Worm (Caenorhabditis elegans): Measurements from ENCODE around the gene gsy-1.
A peak's percentile ranks its signal among the peaks of the same experiment; 100 is the strongest.

Gene gsy-1

ce11 chrII:12895078-12895670, 17.3 kb upstream of the gsy-1 start, which contains the start of the genes clec-62 and clec-63:
Gene clec-62 (minus strand): TSS chrII:12895128.
Gene clec-63 (plus strand): TSS chrII:12895638.
- TF ChIP-seq fos-1 (tag; optimal IDR thresholded peaks at IDR 0.05) (peak; percentile 93), ztf-4 (tag; optimal IDR thresholded peaks at IDR 0.05) (no peak), aly-2 (tag; optimal IDR thresholded peaks at IDR 0.05) (no peak), zag-1 (tag; optimal IDR thresholded peaks at IDR 0.05) (no peak), ceh-16 (tag; optimal IDR thresholded peaks at IDR 0.05) (no peak), elt-1 (tag; optimal IDR thresholded peaks at IDR 0.05) (no peak), dmd-4 (tag; optimal IDR thresholded peaks at IDR 0.05) (no peak), unc-55 (GFP tag; optimal IDR thresholded peaks at IDR 0.05) (no peak), unc-39 (tag; optimal IDR thresholded peaks at IDR 0.05) (no peak), nhr-10 (tag; optimal IDR thresholded peaks at IDR 0.05) (no peak), sma-3 (GFP tag; optimal IDR thresholded peaks at IDR 0.05) (no peak), F13H6.1 (tag; optimal IDR thresholded peaks at IDR 0.05) (no peak), mdl-1 (tag; optimal IDR thresholded peaks at IDR 0.05) (no peak), mab-5 (tag; optimal IDR thresholded peaks at IDR 0.05) (no peak), egl-27 (tag; optimal IDR thresholded peaks at IDR 0.05) (no peak), ZK546.5 (tag; optimal IDR thresholded peaks at IDR 0.05) (no peak), crh-2 (tag; optimal IDR thresholded peaks at IDR 0.05) (peak; percentile 30), skn-1 (tag; optimal IDR thresholded peaks at IDR 0.05) (peak; percentile 29)

- TF ChIP-seq fos-1 (tag; optimal IDR thresholded peaks at IDR 0.05): peak; percentile 77
- no peak for TF ChIP-seq lin-11 (tag; optimal IDR thresholded peaks at IDR 0.05)
Observed at ce11 chrII:12892407-12892806, 14.5 kb upstream of the gsy-1 start.

DNA sequence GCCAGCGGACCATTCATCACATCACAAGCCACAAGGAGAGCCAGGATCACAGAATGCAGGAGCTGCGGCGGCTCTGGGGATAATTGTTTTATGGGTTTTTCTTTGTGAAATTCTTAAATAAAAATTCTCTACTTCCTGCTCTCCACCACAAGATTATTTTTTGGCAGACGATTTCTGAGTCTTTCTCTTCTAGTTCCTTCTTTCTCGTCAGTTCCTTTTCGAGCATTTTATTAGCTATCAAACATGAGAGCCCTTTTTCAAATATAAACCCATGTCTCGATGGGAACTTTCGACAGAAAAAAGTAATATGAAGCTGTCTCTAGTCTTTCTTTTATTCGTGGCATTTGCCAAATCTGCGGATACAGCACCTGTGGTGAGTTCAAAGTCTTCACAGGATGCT, 10.6 kb upstream of the gsy-1 start, which contains the start of gene F35C5.3:
TSS of gene F35C5.3 (plus strand) at position 301 of the 400 bp plus-strand sequence.
- no peak for TF ChIP-seq F13H6.1 (tag; optimal IDR thresholded peaks at IDR 0.05)
- no peak for TF ChIP-seq R02D3.7 (tag; optimal IDR thresholded peaks at IDR 0.05)
- TF ChIP-seq blmp-1 (tag; optimal IDR thresholded peaks at IDR 0.05; ENCODE audit: insufficient read depth): no peak
- TF ChIP-seq peb-1 (tag; optimal IDR thresholded peaks at IDR 0.05): no peak
- TF ChIP-seq ztf-11 (tag; optimal IDR thresholded peaks at IDR 0.05): no peak
- no peak for TF ChIP-seq sem-4 (tag; optimal IDR thresholded peaks at IDR 0.05)
- no peak for TF ChIP-seq nhr-25 (tag; optimal IDR thresholded peaks at IDR 0.05)
- TF ChIP-seq egl-27 (tag; optimal IDR thresholded peaks at IDR 0.05): no peak
- TF ChIP-seq C34F6.9 (tag; optimal IDR thresholded peaks at IDR 0.05): no peak
- no peak for TF ChIP-seq snpc-4 (tag; optimal IDR thresholded peaks at IDR 0.05)
- TF ChIP-seq nhr-21 (tag; optimal IDR thresholded peaks at IDR 0.05): no peak
- TF ChIP-seq nhr-237 (tag; optimal IDR thresholded peaks at IDR 0.05): no peak
- TF ChIP-seq zag-1 (tag; optimal IDR thresholded peaks at IDR 0.05): no peak
- TF ChIP-seq mdl-1 (tag; optimal IDR thresholded peaks at IDR 0.05): no peak
- TF ChIP-seq mab-5 (tag; optimal IDR thresholded peaks at IDR 0.05): no peak
- TF ChIP-seq Y55F3AM.14 (GFP tag; optimal IDR thresholded peaks at IDR 0.05): no peak
- no peak for TF ChIP-seq lsy-2 (tag; optimal IDR thresholded peaks at IDR 0.05)
- no peak for TF ChIP-seq fos-1 (tag; optimal IDR thresholded peaks at IDR 0.05)
- TF ChIP-seq nhr-10 (tag; optimal IDR thresholded peaks at IDR 0.05): no peak
- TF ChIP-seq ceh-82 (tag; optimal IDR thresholded peaks at IDR 0.05): no peak

DNA sequence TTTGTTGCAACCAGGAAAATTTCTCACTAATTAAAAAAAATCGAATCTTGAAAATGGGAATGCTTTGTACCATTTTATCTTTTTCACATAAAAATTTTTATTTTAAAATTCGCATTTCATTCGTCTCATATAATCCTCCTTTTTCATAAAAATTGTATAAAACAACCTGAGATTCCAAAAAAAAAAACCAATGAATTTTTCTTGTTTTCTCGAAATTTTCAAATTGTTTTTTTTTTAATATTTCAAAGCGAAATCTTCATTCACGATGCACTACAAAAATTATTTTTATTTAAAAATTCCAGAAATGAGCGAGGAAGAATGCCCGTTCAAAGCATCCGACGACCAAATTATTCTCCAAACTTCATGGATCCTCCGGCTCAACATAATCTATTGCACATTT, 7.1 kb upstream of the gsy-1 start, which contains the start of gene sra-14:
TSS of gene sra-14 (plus strand) at position 301 of the 400 bp plus-strand sequence.
- TF ChIP-seq gmeb-1 (tag; optimal IDR thresholded peaks at IDR 0.05): no peak
- no peak for TF ChIP-seq unc-62 (GFP tag; optimal IDR thresholded peaks at IDR 0.05)
- TF ChIP-seq blmp-1 (tag; optimal IDR thresholded peaks at IDR 0.05; ENCODE audit: insufficient read depth): no peak
- no peak for TF ChIP-seq elt-1 (tag; optimal IDR thresholded peaks at IDR 0.05)
- no peak for TF ChIP-seq F13H6.1 (tag; optimal IDR thresholded peaks at IDR 0.05)
- TF ChIP-seq ceh-82 (tag; optimal IDR thresholded peaks at IDR 0.05): no peak
- TF ChIP-seq lin-39 (tag; optimal IDR thresholded peaks at IDR 0.05): no peak
- TF ChIP-seq nhr-21 (tag; optimal IDR thresholded peaks at IDR 0.05): no peak
- TF ChIP-seq sma-3 (GFP tag; optimal IDR thresholded peaks at IDR 0.05): no peak
- no peak for TF ChIP-seq snpc-4 (tag; optimal IDR thresholded peaks at IDR 0.05)

DNA sequence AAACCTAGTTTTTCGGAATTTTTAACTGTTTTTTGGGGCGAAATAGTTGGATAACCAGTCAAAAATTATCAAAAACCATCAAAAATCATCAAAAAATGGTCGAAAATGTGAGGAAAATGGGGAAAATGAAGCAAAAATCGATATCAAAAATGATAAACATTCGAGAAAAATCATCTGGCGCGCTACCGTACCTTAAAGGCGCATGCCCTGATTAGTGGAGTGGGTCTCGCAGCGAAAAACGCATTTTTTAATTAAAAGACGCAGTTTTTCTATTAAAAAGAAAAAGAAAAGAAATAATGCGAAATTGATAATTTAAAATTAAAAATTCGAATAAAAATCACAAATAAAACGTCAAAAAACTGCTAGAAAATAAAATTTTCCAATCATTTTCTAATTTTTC, 2.5 kb upstream of the gsy-1 start, which contains the start of gene F35C5.1:
TSS of gene F35C5.1 (plus strand) at position 399 of the 400 bp plus-strand sequence.
- TF ChIP-seq ZK546.5 (tag; optimal IDR thresholded peaks at IDR 0.05): no peak
